Worm (Caenorhabditis elegans) whole organism, L4 larva: Measurements from ENCODE around the gene F56C3.8.

Experiments used
- R02D3.7 ChIP-seq: fragments of 150-350 bp; sonication (generic microtip); optimal IDR thresholded peaks from 3 replicates; lab custom pipeline; 2014; ENCODE audit warnings: missing biosample characterization, missing genetic modification characterization
- aly-2 ChIP-seq: sonication (generic microtip); optimal IDR thresholded peaks from 2 replicates; lab custom pipeline; 2018; ENCODE audit warnings: missing biosample characterization, missing genetic modification characterization
- ama-1 ChIP-seq: fragments of 150-350 bp; optimal IDR thresholded peaks from 2 replicates; lab custom pipeline; 2014; ENCODE audit warnings: inconsistent platforms, mixed read lengths
- daf-16 ChIP-seq, 3 experiments: sonication (generic microtip); optimal IDR thresholded peaks; 2 replicates each; lab custom pipeline; 2016 to 2017; ENCODE audit warnings: missing genetic modification characterization in 3 of 3, missing genetic modification reagents in 3 of 3, mild to moderate bottlenecking in 2 of 3, missing compliant biosample characterization in 2 of 3, missing biosample characterization in 1 of 3, moderate library complexity in 1 of 3
- egl-27 ChIP-seq: sonication (generic microtip); optimal IDR thresholded peaks from 3 replicates; lab custom pipeline; 2017; ENCODE audit warnings: missing biosample characterization, missing genetic modification reagents, missing genetic modification characterization
- gei-8 ChIP-seq: fragments of 200-800 bp; sonication (Bioruptor generic); optimal IDR thresholded peaks from 2 replicates; lab custom pipeline; 2018; ENCODE audit warnings: mild to moderate bottlenecking, missing genetic modification characterization, missing compliant biosample characterization
- lin-13 ChIP-seq: fragments of 150-350 bp; optimal IDR thresholded peaks from 2 replicates; lab custom pipeline; 2014; ENCODE audit warnings: missing biosample characterization, missing genetic modification reagents, missing genetic modification characterization
- madf-5 ChIP-seq, 2 experiments: fragments of 200-800 bp; sonication (Bioruptor generic); IDR thresholded peaks; 2 replicates each; pipeline ENCODE4 v1.3.6; 2022; ENCODE audit warnings: missing compliant biosample characterization in 2 of 2, missing genetic modification characterization in 2 of 2
- nhr-11 ChIP-seq: fragments of 150-350 bp; optimal IDR thresholded peaks from 2 replicates; lab custom pipeline; 2014; ENCODE audit warnings: missing biosample characterization, missing genetic modification characterization
- tra-1 ChIP-seq: fragments of 200-800 bp; sonication (Bioruptor generic); IDR thresholded peaks from 2 replicates; pipeline ENCODE4 v1.3.6; 2022; ENCODE audit warnings: missing genetic modification reagents, missing genetic modification characterization, missing compliant biosample characterization
- unc-130 ChIP-seq: sonication (generic microtip); optimal IDR thresholded peaks from 2 replicates; lab custom pipeline; 2016; ENCODE audit warnings: missing genetic modification reagents, missing genetic modification characterization, missing compliant biosample characterization

ce11 chrX:1337009-1337408, 47.4 kb downstream of the F56C3.8 start, which contains the start of gene ttr-37:
- TF ChIP-seq aly-2 (tag; lab: Kevin White, UChicago) (no peak), tra-1 (peak; percentile 85; the same call in 1 of the 2 replicates), daf-16 (GFP tag; optimal IDR thresholded peaks at IDR 0.05; lab: Kevin White, UChicago) (no peak), daf-16 (tag; optimal IDR thresholded peaks at IDR 0.05; lab: Kevin White, UChicago) (peak; percentile 93), madf-5 (GFP tag; IDR thresholded peaks at IDR 0.05; lab: Robert Waterston, UW) (no peak), unc-130 (GFP tag; lab: Kevin White, UChicago) (no peak), ama-1 (no peak), gei-8 (GFP tag; lab: Kevin White, UChicago) (no peak), egl-27 (tag; lab: Kevin White, UChicago) (no peak), R02D3.7 (tag; lab: Kevin White, UChicago) (no peak), nhr-11 (tag; lab: Kevin White, UChicago) (no peak), lin-13 (GFP tag; lab: Kevin White, UChicago) (no peak)
